Fruit fly (Drosophila melanogaster): ENCODE measurements around the gene CG45060.

The CG45060 gene

DNA sequence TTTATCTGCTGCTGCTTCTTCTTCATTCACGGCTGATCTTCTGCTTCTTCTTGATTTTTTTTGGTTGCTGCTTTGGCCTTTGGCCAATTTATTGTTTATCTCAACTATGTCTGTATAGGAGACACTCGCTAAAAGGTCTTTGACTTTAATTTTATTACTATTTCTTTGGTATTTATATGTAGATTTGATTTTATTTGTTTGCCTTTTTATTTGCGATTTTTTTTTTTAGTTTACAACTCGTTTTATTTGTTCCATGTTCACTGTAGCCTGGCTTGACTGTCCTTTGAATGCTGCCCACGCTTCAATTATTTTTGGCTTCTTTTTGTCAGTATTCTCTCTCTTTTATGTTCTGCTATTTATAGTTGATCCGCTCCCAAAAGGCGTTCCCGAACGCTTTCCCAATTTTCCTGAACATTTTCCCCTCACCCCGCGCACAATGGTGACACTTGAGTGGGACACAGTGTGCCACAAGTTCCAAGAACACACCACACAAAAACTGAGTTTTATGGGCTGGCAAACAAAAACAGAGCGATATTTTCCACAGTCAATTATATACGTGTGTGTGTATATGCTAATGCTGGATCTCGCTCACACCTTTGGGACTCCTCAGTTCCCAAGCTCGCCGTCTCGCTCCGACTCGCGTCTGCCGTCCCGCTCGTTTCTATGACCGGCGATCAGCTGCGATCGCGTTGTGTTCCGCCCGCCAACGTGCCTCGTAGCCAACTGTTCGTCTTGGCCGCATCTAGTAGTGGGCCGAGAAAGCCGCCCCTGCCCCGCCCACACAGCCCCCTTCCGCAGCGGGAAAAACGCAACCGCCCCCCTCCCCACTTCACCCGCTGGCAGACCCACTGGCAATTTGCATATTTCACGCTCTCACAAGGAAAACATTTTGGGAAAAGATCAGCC is 7.8 kb upstream of the CG45060 start, which contains the start of gene CG15247 (continued):
- TF ChIP-seq CG10959 (GFP tag; IDR thresholded peaks at IDR 0.05) (0 out of 2 replicates have a peak, but pooled peaks have one; percentile 26), CG14860 (GFP tag; IDR thresholded peaks at IDR 0.05; ENCODE audit: partially characterized antibody) (no peak), CG13894 (tag; optimal IDR thresholded peaks at IDR 0.05) (peak; percentile 23), CG6654 (GFP tag; optimal IDR thresholded peaks at IDR 0.05) (peak; percentile 9), CG1233 (GFP tag; optimal IDR thresholded peaks at IDR 0.05) (peak; percentile 50), eyg (GFP tag; optimal IDR thresholded peaks at IDR 0.05) (peak; percentile 20), dysf (GFP tag; IDR thresholded peaks at IDR 0.05) (peak; percentile 90), CTCF (GFP tag; optimal IDR thresholded peaks at IDR 0.05) (no peak), CG14014 (GFP tag; IDR thresholded peaks at IDR 0.05) (peak; percentile 82), CG4328 (GFP tag; optimal IDR thresholded peaks at IDR 0.05) (peak; percentile 54), salm (tag; optimal IDR thresholded peaks at IDR 0.05) (peak; percentile 22), CG2678 (tag; optimal IDR thresholded peaks at IDR 0.05) (peak; percentile 85), Drgx (GFP tag; IDR thresholded peaks at IDR 0.05) (peak; percentile 69), E2f1 (GFP tag; IDR thresholded peaks at IDR 0.05) (peak; percentile 83), Fer3 (tag; optimal IDR thresholded peaks at IDR 0.05) (peak; percentile 73), tna (GFP tag; IDR thresholded peaks at IDR 0.05; ENCODE audit: partially characterized antibody) (0 out of 2 replicates have a peak, but pooled peaks have one; percentile 12), Mes4 (GFP tag; optimal IDR thresholded peaks at IDR 0.05) (peak; percentile 35), slbo (GFP tag; IDR thresholded peaks at IDR 0.05) (peak; percentile 90), pb (GFP tag; optimal IDR thresholded peaks at IDR 0.05) (no peak), Optix (GFP tag; IDR thresholded peaks at IDR 0.05) (peak; percentile 52; the same call in 1 of the 3 replicates), tll (GFP tag; optimal IDR thresholded peaks at IDR 0.05) (no peak), ase (GFP tag; IDR thresholded peaks at IDR 0.05) (peak; percentile 60; the same call in 2 of the 3 replicates), CrebB (tag; optimal IDR thresholded peaks at IDR 0.05) (peak; percentile 27), D19B (GFP tag; optimal IDR thresholded peaks at IDR 0.05) (peak; percentile 34), ci (GFP tag; IDR thresholded peaks at IDR 0.05) (peak; percentile 90), CG17385 (GFP tag; optimal IDR thresholded peaks at IDR 0.05) (peak; percentile 77), CkIIα-i1 (GFP tag; IDR thresholded peaks at IDR 0.05) (no peak), HmgZ (tag; optimal IDR thresholded peaks at IDR 0.05) (peak; percentile 49), Atf6 (GFP tag; IDR thresholded peaks at IDR 0.05) (peak; percentile 77; the same call in 1 of the 2 replicates), twi (tag; optimal IDR thresholded peaks at IDR 0.05) (peak; percentile 15), Bgb (GFP tag; IDR thresholded peaks at IDR 0.05; ENCODE audit: partially characterized antibody) (no peak), CG6791 (GFP tag; IDR thresholded peaks at IDR 0.05; ENCODE audit: partially characterized antibody) (no peak), slp2 (GFP tag; optimal IDR thresholded peaks at IDR 0.05) (peak; percentile 54), Blimp-1 (GFP tag; optimal IDR thresholded peaks at IDR 0.05) (peak; percentile 71), CG16779 (GFP tag; IDR thresholded peaks at IDR 0.05) (no peak), Doc2 (GFP tag; IDR thresholded peaks at IDR 0.05) (no peak), CG34376 (GFP tag; optimal IDR thresholded peaks at IDR 0.05) (no peak), CG11093 (GFP tag; IDR thresholded peaks at IDR 0.05) (peak; percentile 67; the same call in 2 of the 3 replicates), Pdp1 (GFP tag; optimal IDR thresholded peaks at IDR 0.05) (peak; percentile 61 to 77), Ptx1 (GFP tag; IDR thresholded peaks at IDR 0.05) (peak; percentile 87), klu (GFP tag; IDR thresholded peaks at IDR 0.05) (peak; percentile 53; the same call in 1 of the 2 replicates), B-H1 (GFP tag; IDR thresholded peaks at IDR 0.05) (peak; percentile 68), E2f2 (GFP tag; IDR thresholded peaks at IDR 0.05) (peak; percentile 42), gt (GFP tag; IDR thresholded peaks at IDR 0.05) (no peak), CG2202 (tag; optimal IDR thresholded peaks at IDR 0.05) (peak; percentile 25), CG2129 (GFP tag; IDR thresholded peaks at IDR 0.05; ENCODE audit: partially characterized antibody) (no peak), NC2α (GFP tag; optimal IDR thresholded peaks at IDR 0.05) (no peak), Jarid2 (GFP tag; optimal IDR thresholded peaks at IDR 0.05) (no peak), pum (GFP tag; optimal IDR thresholded peaks at IDR 0.05) (peak; percentile 80)

Measured in whole organism, embryonic.